Worm (Caenorhabditis elegans) whole organism, L2 larva: Measurements from ENCODE around the gene B0554.7.

Experiments
- ama-1 ChIP-seq: fragments of 150-350 bp; optimal IDR thresholded peaks from 2 replicates; lab custom pipeline; 2018; ENCODE audit warnings: inconsistent platforms
- ceh-82 ChIP-seq: fragments of 150-350 bp; optimal IDR thresholded peaks from 2 replicates; lab custom pipeline; 2014; ENCODE audit warnings: missing biosample characterization, missing genetic modification characterization
- lin-39 ChIP-seq: fragments of 150-350 bp; optimal IDR thresholded peaks from 2 replicates; lab custom pipeline; 2014; ENCODE audit warnings: missing biosample characterization, missing genetic modification reagents, missing genetic modification characterization
- mdl-1 ChIP-seq, 2 experiments: fragments of 150-350 bp in 1 of 2; sonication (generic microtip) in 1 of 2; optimal IDR thresholded peaks; 2 replicates each; lab custom pipeline; 2017; ENCODE audit warnings: missing biosample characterization in 2 of 2, missing genetic modification characterization in 2 of 2
- nhr-10 ChIP-seq: sonication (generic microtip); optimal IDR thresholded peaks from 2 replicates; lab custom pipeline; 2017; ENCODE audit warnings: missing biosample characterization, missing genetic modification characterization
- nhr-77 ChIP-seq: fragments of 150-350 bp; optimal IDR thresholded peaks from 2 replicates; lab custom pipeline; 2014; ENCODE audit warnings: missing biosample characterization, missing genetic modification characterization
- skn-1 ChIP-seq: sonication (generic microtip); optimal IDR thresholded peaks from 2 replicates; lab custom pipeline; 2017; ENCODE audit warnings: missing biosample characterization, missing genetic modification characterization
- snpc-4 ChIP-seq: fragments of 150-350 bp; optimal IDR thresholded peaks from 2 replicates; lab custom pipeline; 2014; ENCODE audit warnings: missing biosample characterization, missing genetic modification characterization
- unc-39 ChIP-seq: fragments of 150-350 bp; optimal IDR thresholded peaks from 2 replicates; lab custom pipeline; 2014; ENCODE audit warnings: missing biosample characterization, missing genetic modification characterization
- unc-55 ChIP-seq: fragments of 150-350 bp; sonication (generic microtip); optimal IDR thresholded peaks from 3 replicates; lab custom pipeline; 2014; ENCODE audit warnings: missing biosample characterization, missing genetic modification reagents, missing genetic modification characterization
- unc-62 ChIP-seq: fragments of 150-350 bp; optimal IDR thresholded peaks from 2 replicates; lab custom pipeline; 2014; ENCODE audit warnings: missing biosample characterization, missing genetic modification reagents, missing genetic modification characterization
- zag-1 ChIP-seq: fragments of 150-350 bp; optimal IDR thresholded peaks from 2 replicates; lab custom pipeline; 2014; ENCODE audit warnings: missing biosample characterization, missing genetic modification characterization
- ztf-11 ChIP-seq: sonication (generic microtip); optimal IDR thresholded peaks from 2 replicates; lab custom pipeline; 2017; ENCODE audit warnings: missing biosample characterization, missing genetic modification characterization

DNA sequence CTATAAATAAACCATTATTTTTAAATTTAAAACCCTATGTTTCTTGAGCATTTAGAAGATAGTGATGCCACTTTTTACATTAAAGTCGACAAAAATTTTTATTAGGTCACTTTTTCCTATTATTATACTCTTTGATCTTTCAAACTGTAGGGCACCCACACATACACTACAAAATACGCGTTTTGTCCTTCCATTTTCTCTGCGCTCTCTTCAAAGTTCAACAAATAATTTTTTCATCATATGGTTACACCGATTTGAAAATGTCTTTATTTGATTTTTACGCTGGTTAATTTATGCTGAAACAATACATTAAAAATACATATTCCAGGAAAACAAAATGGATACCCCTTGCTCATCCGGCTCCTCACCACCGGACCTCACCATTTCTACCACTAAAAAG, 21.4 kb upstream of the B0554.7 start, which contains the start of gene nhr-202:
- TF ChIP-seq mdl-1 (tag; optimal IDR thresholded peaks at IDR 0.05; lab: Kevin White, UChicago) (no peak), snpc-4 (no peak), zag-1 (tag; lab: Kevin White, UChicago) (no peak), ceh-82 (no peak), nhr-77 (tag; lab: Kevin White, UChicago) (no peak), nhr-10 (tag; lab: Kevin White, UChicago) (no peak), unc-39 (tag; lab: Kevin White, UChicago) (no peak), unc-62 (GFP tag; lab: Kevin White, UChicago) (no peak), unc-55 (GFP tag; lab: Kevin White, UChicago) (no peak), skn-1 (tag; lab: Kevin White, UChicago) (no peak), lin-39 (no peak), ama-1 (no peak), ztf-11 (no peak)
